Worm (Caenorhabditis elegans) whole organism, L4 larva: ENCODE results near the gene spt-5.

Experiments used
- F10B5.3 ChIP-seq: sonication (generic microtip); optimal IDR thresholded peaks from 2 replicates; lab custom pipeline; 2016; ENCODE audit warnings: mild to moderate bottlenecking, missing genetic modification characterization, missing compliant biosample characterization
- F26F4.8 ChIP-seq: fragments of 200-800 bp; sonication (Bioruptor generic); conservative IDR thresholded peaks from 2 replicates; pipeline ENCODE4 v1.3.6; 2022; ENCODE audit warnings: missing genetic modification characterization, missing compliant biosample characterization
- F44E2.7 ChIP-seq: fragments of 200-800 bp; sonication (Bioruptor generic); IDR thresholded peaks from 2 replicates; pipeline ENCODE4 v2.1.2; 2022; ENCODE audit warnings: missing genetic modification characterization, missing compliant biosample characterization
- Y75B8A.6 ChIP-seq: fragments of 200-800 bp; sonication (Bioruptor generic); IDR thresholded peaks from 2 replicates; pipeline ENCODE4 v1.3.6; 2022; ENCODE audit warnings: missing genetic modification reagents, missing genetic modification characterization, missing compliant biosample characterization
- aha-1 ChIP-seq: fragments of 150-350 bp; peaks from one replicate; lab custom pipeline; 2014; ENCODE audit warnings: missing biosample characterization, missing genetic modification characterization
- ama-1 ChIP-seq: fragments of 150-350 bp; optimal IDR thresholded peaks from 2 replicates; lab custom pipeline; 2014; ENCODE audit warnings: inconsistent platforms, mixed read lengths
- arid-1 ChIP-seq: fragments of 200-800 bp; sonication (Bioruptor generic); conservative IDR thresholded peaks from 2 replicates; pipeline ENCODE4 v1.3.6; 2022; ENCODE audit warnings: missing genetic modification reagents, missing genetic modification characterization, missing compliant biosample characterization
- attf-4 ChIP-seq: sonication (generic microtip); optimal IDR thresholded peaks from 3 replicates; lab custom pipeline; 2017; ENCODE audit warnings: missing biosample characterization, missing genetic modification characterization
- ceh-28 ChIP-seq: fragments of 150-350 bp; optimal IDR thresholded peaks from 2 replicates; lab custom pipeline; 2014; ENCODE audit warnings: missing biosample characterization, missing genetic modification reagents, missing genetic modification characterization
- cey-2 ChIP-seq: sonication (generic microtip); optimal IDR thresholded peaks from 3 replicates; lab custom pipeline; 2017; ENCODE audit warnings: missing genetic modification characterization, mild to moderate bottlenecking, missing compliant biosample characterization, antibody characterized with exemption, borderline replicate concordance; ENCODE audit not compliant: insufficient read depth
- ctbp-1 ChIP-seq: fragments of 200-800 bp; sonication (Bioruptor generic); IDR thresholded peaks from 2 replicates; pipeline ENCODE4 v1.3.6; 2022; ENCODE audit warnings: missing genetic modification reagents, missing genetic modification characterization, missing compliant biosample characterization
- dmd-6 ChIP-seq: fragments of 200-800 bp; sonication (Bioruptor generic); IDR thresholded peaks from 2 replicates; pipeline ENCODE4 v1.3.6; 2022; ENCODE audit warnings: missing genetic modification reagents, missing genetic modification characterization, missing compliant biosample characterization
- dmd-8 ChIP-seq: fragments of 200-800 bp; sonication (Bioruptor generic); IDR thresholded peaks from 2 replicates; pipeline ENCODE4 v1.3.6; 2022; ENCODE audit warnings: missing genetic modification characterization, missing compliant biosample characterization
- duxl-1 ChIP-seq: sonication (generic microtip); optimal IDR thresholded peaks from 2 replicates; lab custom pipeline; 2016; ENCODE audit warnings: mild to moderate bottlenecking, missing genetic modification characterization, moderate library complexity, missing compliant biosample characterization; ENCODE audit not compliant: poor library complexity
- egl-43 ChIP-seq: fragments of 200-800 bp; sonication (Bioruptor generic); IDR thresholded peaks from 2 replicates; pipeline ENCODE4 v1.3.6; 2022; ENCODE audit warnings: missing genetic modification reagents, missing genetic modification characterization, missing compliant biosample characterization
- fos-1 ChIP-seq: fragments of 150-350 bp; optimal IDR thresholded peaks from 2 replicates; lab custom pipeline; 2014; ENCODE audit warnings: missing biosample characterization, missing genetic modification characterization
- hmg-1.1 ChIP-seq: fragments of 200-800 bp; sonication (Bioruptor generic); IDR thresholded peaks from 2 replicates; pipeline ENCODE4 v1.3.6; 2022; ENCODE audit warnings: missing genetic modification reagents, missing genetic modification characterization, missing compliant biosample characterization
- lim-7 ChIP-seq: fragments of 200-800 bp; sonication (Bioruptor generic); IDR thresholded peaks from 2 replicates; pipeline ENCODE4 v1.3.6; 2022; ENCODE audit warnings: missing genetic modification characterization, missing compliant biosample characterization
- lin-1 ChIP-seq: fragments of 200-800 bp; sonication (Bioruptor generic); IDR thresholded peaks from 2 replicates; pipeline ENCODE4 v1.3.6; 2022; ENCODE audit warnings: missing genetic modification reagents, missing genetic modification characterization, missing compliant biosample characterization
- lin-13 ChIP-seq: fragments of 150-350 bp; optimal IDR thresholded peaks from 2 replicates; lab custom pipeline; 2014; ENCODE audit warnings: missing biosample characterization, missing genetic modification reagents, missing genetic modification characterization
- lin-15B ChIP-seq: fragments of 150-350 bp; sonication (generic microtip); optimal IDR thresholded peaks from 3 replicates; lab custom pipeline; 2014; ENCODE audit warnings: missing biosample characterization, missing genetic modification characterization
- lin-38 ChIP-seq: fragments of 200-800 bp; sonication (Bioruptor generic); IDR thresholded peaks from 2 replicates; pipeline ENCODE4 v1.3.6; 2022; ENCODE audit warnings: missing genetic modification reagents, missing genetic modification characterization, missing compliant biosample characterization
- mdl-1 ChIP-seq, 2 experiments: fragments of 150-350 bp in 1 of 2; sonication (generic microtip) in 1 of 2; optimal IDR thresholded peaks; 2 replicates each; lab custom pipeline; 2014 to 2017; ENCODE audit warnings: missing biosample characterization in 2 of 2, missing genetic modification characterization in 2 of 2
- mep-1 ChIP-seq: fragments of 150-350 bp; sonication (generic microtip); optimal IDR thresholded peaks from 3 replicates; lab custom pipeline; 2014; ENCODE audit warnings: missing biosample characterization, missing genetic modification characterization
- mes-2 ChIP-seq: sonication (generic microtip); optimal IDR thresholded peaks from 2 replicates; lab custom pipeline; 2016; ENCODE audit warnings: missing genotype, mild to moderate bottlenecking, missing genetic modification characterization, missing compliant biosample characterization; ENCODE audit not compliant: poor library complexity, severe bottlenecking
- nhr-102 ChIP-seq: sonication (generic microtip); optimal IDR thresholded peaks from 2 replicates; lab custom pipeline; 2016; ENCODE audit warnings: mild to moderate bottlenecking, missing genetic modification characterization, moderate library complexity, missing compliant biosample characterization
- nhr-41 ChIP-seq: fragments of 200-800 bp; sonication (Bioruptor generic); IDR thresholded peaks from 2 replicates; pipeline ENCODE4 v1.3.6; 2022; ENCODE audit warnings: missing genetic modification reagents, missing genetic modification characterization, missing compliant biosample characterization
- nhr-48 ChIP-seq: sonication (generic microtip); optimal IDR thresholded peaks from 2 replicates; lab custom pipeline; 2016; ENCODE audit warnings: mild to moderate bottlenecking, missing genetic modification characterization, missing compliant biosample characterization
- nhr-76 ChIP-seq: fragments of 150-350 bp; optimal IDR thresholded peaks from 2 replicates; lab custom pipeline; 2014; ENCODE audit warnings: missing biosample characterization, missing genetic modification characterization
- nhr-77 ChIP-seq: fragments of 150-350 bp; optimal IDR thresholded peaks from 2 replicates; lab custom pipeline; 2014; ENCODE audit warnings: missing biosample characterization, missing genetic modification characterization
- php-3 ChIP-seq: fragments of 200-800 bp; sonication (Bioruptor generic); IDR thresholded peaks from 2 replicates; pipeline ENCODE4 v1.3.6; 2022; ENCODE audit warnings: missing genetic modification reagents, missing genetic modification characterization, missing compliant biosample characterization
- pqm-1 ChIP-seq: sonication (generic microtip); optimal IDR thresholded peaks from 2 replicates; lab custom pipeline; 2017; ENCODE audit warnings: missing biosample characterization, missing genetic modification characterization
- rbr-2 ChIP-seq: sonication (generic microtip); optimal IDR thresholded peaks from 2 replicates; lab custom pipeline; 2016; ENCODE audit warnings: missing genotype, missing genetic modification characterization, missing compliant biosample characterization
- saeg-2 ChIP-seq: fragments of 200-800 bp; sonication (Bioruptor generic); IDR thresholded peaks from 2 replicates; pipeline ENCODE4 v1.3.6; 2022; ENCODE audit warnings: missing genetic modification reagents, missing genetic modification characterization, missing compliant biosample characterization
- set-16 ChIP-seq: fragments of 200-800 bp; sonication (Bioruptor generic); IDR thresholded peaks from 2 replicates; pipeline ENCODE4 v1.3.6; 2022; ENCODE audit warnings: missing genetic modification reagents, missing genetic modification characterization, missing compliant biosample characterization
- snpc-1.2 ChIP-seq: fragments of 200-800 bp; sonication (Bioruptor generic); IDR thresholded peaks from 2 replicates; pipeline ENCODE4 v1.3.6; 2022; ENCODE audit warnings: missing genetic modification reagents, missing genetic modification characterization, missing compliant biosample characterization
- snpc-4 ChIP-seq: fragments of 150-350 bp; optimal IDR thresholded peaks from 2 replicates; lab custom pipeline; 2014; ENCODE audit warnings: missing biosample characterization, missing genetic modification characterization
- tra-1 ChIP-seq: fragments of 200-800 bp; sonication (Bioruptor generic); IDR thresholded peaks from 2 replicates; pipeline ENCODE4 v1.3.6; 2022; ENCODE audit warnings: missing genetic modification reagents, missing genetic modification characterization, missing compliant biosample characterization
- unc-130 ChIP-seq: sonication (generic microtip); optimal IDR thresholded peaks from 2 replicates; lab custom pipeline; 2016; ENCODE audit warnings: missing genetic modification reagents, missing genetic modification characterization, missing compliant biosample characterization
- unc-62 ChIP-seq, 3 experiments: fragments of 150-350 bp in 1 of 3; sonication (generic microtip); optimal IDR thresholded peaks in 2 of 3; peaks in 1 of 3; 1 replicate in 1 of 3; 2 replicates in 2 of 3; lab custom pipeline; 2014 to 2017; ENCODE audit warnings: missing biosample characterization in 3 of 3, missing genetic modification characterization in 3 of 3, missing genetic modification reagents in 3 of 3, missing genotype in 1 of 3
- zfp-2 ChIP-seq: sonication (generic microtip); optimal IDR thresholded peaks from 2 replicates; lab custom pipeline; 2016; ENCODE audit warnings: mild to moderate bottlenecking, missing genetic modification characterization, missing compliant biosample characterization
- zfp-3 ChIP-seq: fragments of 200-800 bp; sonication (Bioruptor generic); conservative IDR thresholded peaks from 2 replicates; pipeline ENCODE4 v1.3.6; 2022; ENCODE audit warnings: missing genetic modification reagents, missing genetic modification characterization, missing compliant biosample characterization

The spt-5 gene

DNA sequence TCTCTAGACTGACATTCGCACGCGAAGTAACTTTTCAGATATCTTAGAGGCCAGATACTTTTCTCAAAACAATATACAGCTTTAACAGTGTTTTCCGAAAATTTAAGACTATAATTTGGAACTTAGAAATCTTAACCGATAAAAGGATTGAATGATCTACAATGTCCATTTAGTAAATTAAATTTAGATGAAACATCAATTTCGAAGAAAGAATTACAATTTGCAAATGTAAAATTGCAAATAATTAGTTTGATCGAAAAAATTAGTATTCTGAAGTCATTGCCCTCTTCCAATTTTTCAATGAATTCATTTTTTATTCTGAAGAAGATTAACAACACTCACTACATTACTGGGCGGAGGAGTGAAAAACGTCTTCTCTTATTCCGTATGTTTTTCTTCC is 17.3 kb downstream of the spt-5 start, which contains the start of gene bath-37:
Gene bath-37 (plus strand): TSS at position 301 of the 400 bp plus-strand sequence.
- TF ChIP-seq mdl-1 (tag; optimal IDR thresholded peaks at IDR 0.05; lab: Kevin White, UChicago) (no peak), nhr-102 (tag; lab: Kevin White, UChicago) (no peak), lin-38 (GFP tag; lab: Robert Waterston, UW) (no peak), zfp-2 (tag; lab: Kevin White, UChicago) (no peak), unc-130 (GFP tag; lab: Kevin White, UChicago) (no peak)
- TF ChIP-seq, all 104 proteins: peak for 0

DNA sequence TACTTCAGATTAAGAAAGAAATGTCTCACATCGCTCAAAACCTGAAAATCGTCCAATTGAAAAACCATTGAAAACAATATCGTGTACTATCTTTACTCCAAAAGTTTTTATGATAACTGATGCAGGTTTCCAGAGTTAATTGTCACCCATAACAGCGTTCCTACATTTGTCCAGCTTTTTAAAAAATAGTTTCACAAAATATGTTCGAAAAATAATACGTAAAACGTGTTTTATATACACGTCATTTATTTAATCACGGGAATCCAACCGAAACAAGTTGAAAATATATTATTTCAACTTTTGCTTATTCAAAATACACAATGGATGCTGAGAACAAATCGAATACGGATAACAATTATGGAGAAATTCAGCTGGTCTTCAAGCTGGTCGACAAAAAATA is 24.2 kb downstream of the spt-5 start, which contains the start of gene K08E4.7:
Gene K08E4.7 (plus strand): TSS at position 301 of the 400 bp plus-strand sequence.
- TF ChIP-seq snpc-4 (tag; lab: Kevin White, UChicago) (no peak), Y75B8A.6 (GFP tag; lab: Robert Waterston, UW) (no peak), F44E2.7 (no peak), unc-62 (GFP tag; optimal IDR thresholded peaks at IDR 0.05 in 1 of 2; lab: Kevin White, UChicago) (no peak), unc-62 (tag; optimal IDR thresholded peaks at IDR 0.05; lab: Kevin White, UChicago) (no peak), nhr-41 (GFP tag; lab: Robert Waterston, UW) (no peak), F26F4.8 (no peak), mes-2 (tag; lab: Kevin White, UChicago) (no peak), egl-43 (no peak), pqm-1 (tag; lab: Kevin White, UChicago) (no peak)

DNA sequence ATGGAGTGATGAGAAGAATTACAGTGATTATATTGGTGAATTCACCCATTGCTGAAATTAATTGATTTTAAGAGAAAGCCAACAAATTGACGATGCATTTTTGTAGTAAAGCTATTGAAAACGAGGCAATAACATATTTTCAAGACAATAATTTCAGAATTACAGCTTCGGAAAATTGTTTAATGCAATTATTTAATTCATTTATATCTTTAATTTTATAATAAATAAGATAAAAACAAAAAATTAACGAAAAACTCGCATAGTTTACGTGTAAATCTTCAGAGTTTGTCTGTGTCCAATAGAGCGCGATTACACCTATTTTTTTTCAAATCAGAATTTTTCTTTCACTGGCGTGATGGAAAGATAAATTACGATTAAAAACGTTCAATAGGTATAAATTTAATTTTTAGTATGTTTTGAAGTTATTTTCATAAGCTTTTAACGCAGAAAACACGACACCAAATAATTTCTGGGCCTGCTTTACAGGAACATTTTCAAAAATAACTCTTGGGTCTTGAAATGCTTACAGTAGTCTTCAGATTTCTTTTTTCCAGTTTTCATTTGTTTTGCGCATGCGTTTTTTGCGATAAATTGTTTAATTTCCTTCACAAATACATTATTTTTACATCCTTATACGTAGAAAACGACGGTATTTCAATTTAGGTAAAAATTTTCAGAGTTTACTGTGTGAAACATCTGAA is 27.0 kb downstream of the spt-5 start, which contains the start of gene tmed-1:
Gene tmed-1 (minus strand): TSS at position 51 of the 701 bp plus-strand sequence.
- no peak for TF ChIP-seq lim-7
- no peak for TF ChIP-seq duxl-1 (tag; lab: Kevin White, UChicago)
- TF ChIP-seq cey-2, result no peak
- TF ChIP-seq rbr-2 (tag; lab: Kevin White, UChicago), result no peak
- no peak for TF ChIP-seq lin-15B (tag; lab: Kevin White, UChicago)
- no peak for TF ChIP-seq lin-1
- no peak for TF ChIP-seq lin-13 (GFP tag; lab: Kevin White, UChicago)
- no peak for TF ChIP-seq dmd-6 (GFP tag; lab: Robert Waterston, UW)
- TF ChIP-seq attf-4, result no peak
- no peak for TF ChIP-seq unc-130 (GFP tag; lab: Kevin White, UChicago)

DNA sequence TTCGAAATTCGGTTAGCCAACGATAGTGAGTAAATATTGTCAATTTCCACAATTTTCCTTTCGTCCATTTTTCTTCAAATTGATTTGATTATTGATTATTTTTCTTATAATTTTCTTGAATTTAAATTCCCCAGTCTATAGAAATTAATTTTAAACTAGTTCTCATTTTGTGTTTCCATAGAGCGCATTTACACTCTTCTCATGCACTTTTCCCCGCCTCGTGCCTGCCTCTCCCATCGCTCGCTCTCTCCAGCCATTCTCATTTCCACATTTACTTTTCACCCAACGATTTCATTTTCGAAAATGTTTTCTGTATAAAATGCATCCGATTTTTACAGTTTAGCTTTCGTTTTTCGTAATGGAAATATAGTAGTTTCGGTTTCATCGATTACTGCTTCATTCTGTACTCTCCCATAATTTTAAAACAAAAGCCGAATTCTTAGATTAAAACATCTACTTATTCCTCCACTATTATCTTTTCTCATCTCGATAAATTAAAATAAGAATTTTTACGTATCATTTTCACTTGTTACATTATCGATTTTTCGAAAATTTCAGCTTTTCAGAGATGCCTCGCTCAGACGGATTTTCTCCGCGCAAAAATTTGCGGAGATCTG is 27.7 kb downstream of the spt-5 start, which contains the start of gene lex-1:
Gene lex-1 (plus strand): TSS at position 567 of the 617 bp plus-strand sequence.
- TF ChIP-seq nhr-102 (tag; lab: Kevin White, UChicago) (no peak), nhr-77 (tag; lab: Kevin White, UChicago) (no peak), unc-62 (GFP tag; optimal IDR thresholded peaks at IDR 0.05 in 1 of 2; lab: Kevin White, UChicago) (no peak), unc-62 (tag; optimal IDR thresholded peaks at IDR 0.05; lab: Kevin White, UChicago) (no peak), rbr-2 (tag; lab: Kevin White, UChicago) (no peak), aha-1 (tag; lab: Kevin White, UChicago) (no peak), mdl-1 (tag; optimal IDR thresholded peaks at IDR 0.05; lab: Kevin White, UChicago) (peak in 1 of 2 experiments; percentile 84), tra-1 (GFP tag; lab: Robert Waterston, UW) (no peak), arid-1 (no peak), nhr-48 (tag; lab: Kevin White, UChicago) (no peak), ctbp-1 (GFP tag; lab: Robert Waterston, UW) (no peak), nhr-41 (GFP tag; lab: Robert Waterston, UW) (no peak), set-16 (GFP tag; lab: Robert Waterston, UW) (no peak), F26F4.8 (no peak), F10B5.3 (tag; lab: Kevin White, UChicago) (no peak), zfp-3 (GFP tag; lab: Robert Waterston, UW) (no peak), Y75B8A.6 (GFP tag; lab: Robert Waterston, UW) (no peak), ama-1 (peak; percentile 48), fos-1 (tag; lab: Kevin White, UChicago) (no peak), hmg-1.1 (GFP tag; lab: Robert Waterston, UW) (0 out of 2 replicates have a peak, but pooled peaks have one; percentile 25), dmd-8 (GFP tag; lab: Robert Waterston, UW) (no peak), nhr-76 (tag; lab: Kevin White, UChicago) (no peak), mep-1 (tag; lab: Kevin White, UChicago) (peak; percentile 46), lin-38 (GFP tag; lab: Robert Waterston, UW) (peak; percentile 81), snpc-1.2 (no peak), saeg-2 (GFP tag; lab: Robert Waterston, UW) (no peak), php-3 (GFP tag; lab: Robert Waterston, UW) (no peak), ceh-28 (tag; lab: Kevin White, UChicago) (no peak)
